1 fruit fly cellular context compared by ENCODE assay signal in genomic region chr3R:5368170-5368781, dm6.
A peak's percentile ranks its signal among the peaks of the same experiment; 100 is the strongest.
TF ChIP-seq lines count a peak whose summit lies in the region.

Cerk (minus strand) TSS chr3R:5368306.

TF ChIP-seq in whole organism, embryonic, 481 proteins besides CTCF, POLR2A, EP300 and RAD21 (continued from another document):
- TF ChIP-seq CrebB (tag; optimal IDR thresholded peaks at IDR 0.05; lab: Kevin White, UChicago) (peak; percentile 6), tup (GFP tag; optimal IDR thresholded peaks at IDR 0.05; lab: Kevin White, UChicago) (no peak), ap (GFP tag; IDR thresholded peaks at IDR 0.05; lab: Robert Waterston, UW) (no peak), CG1602 (GFP tag; optimal IDR thresholded peaks at IDR 0.05; lab: Kevin White, UChicago) (no peak), PHDP (tag; optimal IDR thresholded peaks at IDR 0.05; lab: Kevin White, UChicago) (peak; percentile 36), Xbp1 (GFP tag; optimal IDR thresholded peaks at IDR 0.05; lab: Kevin White, UChicago) (peak; percentile 40), CG12219 (GFP tag; optimal IDR thresholded peaks at IDR 0.05; lab: Kevin White, UChicago) (no peak), CG1233 (GFP tag; optimal IDR thresholded peaks at IDR 0.05; lab: Kevin White, UChicago) (peak; percentile 13), hbn (GFP tag; IDR thresholded peaks at IDR 0.05; lab: Robert Waterston, UW; ENCODE audit: partially characterized antibody) (peak; percentile 41), CG10267 (tag; optimal IDR thresholded peaks at IDR 0.05; lab: Kevin White, UChicago) (peak; percentile 27), abd-A (tag; optimal IDR thresholded peaks at IDR 0.05; lab: Kevin White, UChicago) (no peak), lov (optimal IDR thresholded peaks at IDR 0.05; lab: Kevin White, UChicago) (no peak), lov (GFP tag; IDR thresholded peaks at IDR 0.05; lab: Robert Waterston, UW) (0 out of 3 replicates have a peak, but pooled peaks have one; percentile 36), CG18476 (GFP tag; optimal IDR thresholded peaks at IDR 0.05; lab: Kevin White, UChicago) (no peak), CG4707 (GFP tag; optimal IDR thresholded peaks at IDR 0.05; lab: Kevin White, UChicago) (peak; percentile 32), CG18262 (tag; optimal IDR thresholded peaks at IDR 0.05; lab: Kevin White, UChicago) (no peak), CG30020 (tag; optimal IDR thresholded peaks at IDR 0.05; lab: Kevin White, UChicago) (peak; percentile 23), CG14050 (GFP tag; IDR thresholded peaks at IDR 0.05; lab: Robert Waterston, UW) (no peak), CG31365 (tag; optimal IDR thresholded peaks at IDR 0.05; lab: Kevin White, UChicago) (no peak), Asciz (GFP tag; optimal IDR thresholded peaks at IDR 0.05; lab: Kevin White, UChicago) (no peak), stc (GFP tag; IDR thresholded peaks at IDR 0.05; lab: Robert Waterston, UW) (no peak), tll (GFP tag; optimal IDR thresholded peaks at IDR 0.05; lab: Kevin White, UChicago) (no peak), Doc3 (GFP tag; IDR thresholded peaks at IDR 0.05; lab: Robert Waterston, UW; ENCODE audit: partially characterized antibody) (no peak), ems (GFP tag; optimal IDR thresholded peaks at IDR 0.05; lab: Kevin White, UChicago) (peak; percentile 24), CG13624 (GFP tag; optimal IDR thresholded peaks at IDR 0.05; lab: Kevin White, UChicago) (peak; percentile 41), CG34422 (GFP tag; IDR thresholded peaks at IDR 0.05; lab: Robert Waterston, UW) (peak; percentile 48; the same call in 2 of the 3 replicates), CG15011 (GFP tag; optimal IDR thresholded peaks at IDR 0.05; lab: Kevin White, UChicago) (no peak), sna (GFP tag; IDR thresholded peaks at IDR 0.05; lab: Robert Waterston, UW; ENCODE audit: partially characterized antibody) (peak; percentile 47; the same call in 1 of the 2 replicates)
